Fruit fly (Drosophila melanogaster) whole organism, embryonic: ENCODE data around the gene Sidpn.

Experiments used
- CG10979 ChIP-seq: fragments of 200-800 bp; sonication (Bioruptor generic); optimal IDR thresholded peaks from 2 replicates; lab custom pipeline; 2018; ENCODE audit warnings: missing biosample characterization, mild to moderate bottlenecking, missing genetic modification characterization, moderate library complexity
- CG11247 ChIP-seq: fragments of 200-800 bp; sonication (Bioruptor generic); IDR thresholded peaks from 2 replicates; pipeline ENCODE4 v1.3.6; 2022; ENCODE audit warnings: missing biosample characterization, missing genetic modification characterization
- CG12155 ChIP-seq: fragments of 200-800 bp; sonication (Bioruptor generic); optimal IDR thresholded peaks from 3 replicates; lab custom pipeline; 2016; ENCODE audit warnings: missing biosample characterization, missing genetic modification characterization
- CG12391 ChIP-seq: fragments of 200-800 bp; sonication (Bioruptor generic); optimal IDR thresholded peaks from 3 replicates; lab custom pipeline; 2018; ENCODE audit warnings: missing biosample characterization, mild to moderate bottlenecking, missing genetic modification characterization, moderate library complexity
- CG12744 ChIP-seq: fragments of 200-800 bp; sonication (Bioruptor generic); optimal IDR thresholded peaks from 2 replicates; lab custom pipeline; 2016; ENCODE audit warnings: missing biosample characterization, missing genetic modification characterization
- CG13775 ChIP-seq: fragments of 200-800 bp; sonication (Bioruptor generic); optimal IDR thresholded peaks from 3 replicates; lab custom pipeline; 2017; ENCODE audit warnings: missing biosample characterization, mild to moderate bottlenecking, missing genetic modification characterization
- CG15269 ChIP-seq: fragments of 200-800 bp; sonication (Bioruptor generic); optimal IDR thresholded peaks from 2 replicates; lab custom pipeline; 2018; ENCODE audit warnings: missing biosample characterization, mild to moderate bottlenecking, missing genetic modification characterization, moderate library complexity
- CG18764 ChIP-seq: fragments of 200-800 bp; sonication (Bioruptor generic); optimal IDR thresholded peaks from 3 replicates; lab custom pipeline; 2016; ENCODE audit warnings: missing biosample characterization, missing genetic modification characterization
- CG2712 ChIP-seq: fragments of 200-800 bp; optimal IDR thresholded peaks from 3 replicates; lab custom pipeline; 2019; ENCODE audit warnings: missing biosample characterization, mild to moderate bottlenecking, missing genetic modification characterization, moderate library complexity
- CG34224 ChIP-seq: fragments of 200-800 bp; sonication (Bioruptor generic); IDR thresholded peaks from 3 replicates; pipeline ENCODE4 v1.3.6; 2022; ENCODE audit warnings: missing biosample characterization, missing genetic modification characterization; ENCODE audit not compliant: partially characterized antibody
- CG3838 ChIP-seq: fragments of 200-800 bp; sonication (Bioruptor generic); optimal IDR thresholded peaks from 3 replicates; lab custom pipeline; 2016; ENCODE audit warnings: missing biosample characterization, missing genetic modification characterization
- CG4707 ChIP-seq: fragments of 200-800 bp; sonication (Bioruptor generic); optimal IDR thresholded peaks from 2 replicates; lab custom pipeline; 2018; ENCODE audit warnings: missing biosample characterization, mild to moderate bottlenecking, missing genetic modification characterization, moderate library complexity
- CG4820 ChIP-seq: fragments of 200-800 bp; sonication (Bioruptor generic); optimal IDR thresholded peaks from 3 replicates; lab custom pipeline; 2016; ENCODE audit warnings: missing biosample characterization, missing genetic modification characterization
- CG5953 ChIP-seq: fragments of 200-800 bp; sonication (Bioruptor generic); IDR thresholded peaks from 2 replicates; pipeline ENCODE4 v1.3.6; 2022; ENCODE audit warnings: missing biosample characterization, missing genetic modification characterization
- CG8281 ChIP-seq: fragments of 200-800 bp; sonication (Bioruptor generic); optimal IDR thresholded peaks from 2 replicates; lab custom pipeline; 2018; ENCODE audit warnings: missing biosample characterization, mild to moderate bottlenecking, missing genetic modification characterization, moderate library complexity
- CG8388 ChIP-seq: fragments of 200-800 bp; sonication (Bioruptor generic); optimal IDR thresholded peaks from 2 replicates; lab custom pipeline; 2019; ENCODE audit warnings: missing biosample characterization, mild to moderate bottlenecking, missing genetic modification characterization, moderate library complexity
- CG9727 ChIP-seq: fragments of 200-800 bp; sonication (Bioruptor generic); optimal IDR thresholded peaks from 3 replicates; lab custom pipeline; 2017; ENCODE audit warnings: missing biosample characterization, mild to moderate bottlenecking, missing genetic modification characterization
- CHES-1-like ChIP-seq: fragments of 200-800 bp; sonication (Bioruptor generic); optimal IDR thresholded peaks from 2 replicates; lab custom pipeline; 2016; ENCODE audit warnings: missing biosample characterization, missing genetic modification characterization
- Chrac-16 ChIP-seq: fragments of 200-800 bp; sonication (Bioruptor generic); optimal IDR thresholded peaks from 3 replicates; lab custom pipeline; 2016; ENCODE audit warnings: missing biosample characterization, missing genetic modification characterization
- Dfd ChIP-seq, 2 experiments: fragments of >200 bp; optimal IDR thresholded peaks; 2 replicates each; lab custom pipeline; 2017; ENCODE audit warnings: missing biosample characterization in 2 of 2, missing genetic modification characterization in 2 of 2
- Ets97D ChIP-seq: fragments of 200-800 bp; sonication (Bioruptor generic); optimal IDR thresholded peaks from 3 replicates; lab custom pipeline; 2016; ENCODE audit warnings: missing biosample characterization, missing genetic modification characterization
- Hand ChIP-seq: fragments of 200-800 bp; sonication (Bioruptor generic); optimal IDR thresholded peaks from 2 replicates; lab custom pipeline; 2017; ENCODE audit warnings: mild to moderate bottlenecking, missing biosample characterization, missing genetic modification reagents, missing genetic modification characterization
- Hmr ChIP-seq: fragments of 200-800 bp; sonication (Bioruptor generic); optimal IDR thresholded peaks from 3 replicates; lab custom pipeline; 2017; ENCODE audit warnings: mild to moderate bottlenecking, missing biosample characterization, missing genetic modification reagents, missing genetic modification characterization
- Hr51 ChIP-seq, 2 experiments: fragments of 200-800 bp; sonication (Bioruptor generic); optimal IDR thresholded peaks; 2 replicates in 1 of 2; 3 replicates in 1 of 2; lab custom pipeline; 2016 to 2018; ENCODE audit warnings: missing biosample characterization in 2 of 2, missing genetic modification characterization in 2 of 2, mild to moderate bottlenecking in 1 of 2, moderate library complexity in 1 of 2
- Kr ChIP-seq: fragments of 200-800 bp; sonication (Bioruptor generic); optimal IDR thresholded peaks from 2 replicates; lab custom pipeline; 2017; ENCODE audit warnings: missing biosample characterization, mild to moderate bottlenecking, missing genetic modification characterization
- Lpt ChIP-seq: fragments of >200 bp; optimal IDR thresholded peaks from 2 replicates; lab custom pipeline; 2018; ENCODE audit warnings: missing biosample characterization, missing genetic modification characterization
- Med ChIP-seq: fragments of 200-800 bp; sonication (Bioruptor generic); peaks from one replicate; lab custom pipeline; 2016; ENCODE audit warnings: missing biosample characterization, missing genetic modification characterization, mild to moderate bottlenecking, inconsistent platforms, moderate library complexity
- Oaz ChIP-seq: fragments of 200-800 bp; sonication (Bioruptor generic); IDR thresholded peaks from 2 replicates; pipeline ENCODE4 v1.3.6; 2022; ENCODE audit warnings: missing biosample characterization, missing genetic modification characterization
- Opbp ChIP-seq: fragments of 200-800 bp; sonication (Bioruptor generic); IDR thresholded peaks from 3 replicates; pipeline ENCODE4 v1.3.6; 2022; ENCODE audit warnings: missing biosample characterization, missing genetic modification characterization; ENCODE audit not compliant: partially characterized antibody
- Rfx ChIP-seq: fragments of 200-800 bp; sonication (Bioruptor generic); IDR thresholded peaks from 2 replicates; pipeline ENCODE4 v1.3.6; 2022; ENCODE audit warnings: missing biosample characterization, missing genetic modification characterization
- Six4 ChIP-seq: fragments of 200-800 bp; sonication (Bioruptor generic); optimal IDR thresholded peaks from 2 replicates; lab custom pipeline; 2016; ENCODE audit warnings: missing biosample characterization, missing genetic modification characterization
- az2 ChIP-seq: fragments of 200-800 bp; sonication (Bioruptor generic); optimal IDR thresholded peaks from 3 replicates; lab custom pipeline; 2016; ENCODE audit warnings: missing biosample characterization, missing genetic modification characterization
- bbx ChIP-seq: fragments of 200-800 bp; sonication (Bioruptor generic); IDR thresholded peaks from 2 replicates; pipeline ENCODE4 v1.3.6; 2022; ENCODE audit warnings: missing biosample characterization, missing genetic modification characterization; ENCODE audit not compliant: partially characterized antibody
- bigmax ChIP-seq: fragments of 200-800 bp; sonication (Bioruptor generic); optimal IDR thresholded peaks from 2 replicates; lab custom pipeline; 2018; ENCODE audit warnings: missing biosample characterization, mild to moderate bottlenecking, missing genetic modification characterization
- croc ChIP-seq: fragments of 200-800 bp; sonication (Bioruptor generic); conservative IDR thresholded peaks from 3 replicates; pipeline ENCODE4 v1.3.6; 2022; ENCODE audit warnings: missing biosample characterization, missing genetic modification characterization
- danr ChIP-seq: fragments of 200-800 bp; sonication (Bioruptor generic); IDR thresholded peaks from 2 replicates; pipeline ENCODE4 v1.3.6; 2022; ENCODE audit warnings: missing biosample characterization, missing genetic modification characterization
- dysf ChIP-seq: fragments of 200-800 bp; sonication (Bioruptor generic); IDR thresholded peaks from 3 replicates; pipeline ENCODE4 v1.3.6; 2022; ENCODE audit warnings: missing biosample characterization, missing genetic modification characterization
- fd102C ChIP-seq: fragments of 200-800 bp; sonication (Bioruptor generic); optimal IDR thresholded peaks from 2 replicates; lab custom pipeline; 2018; ENCODE audit warnings: missing biosample characterization, mild to moderate bottlenecking, missing genetic modification characterization, moderate library complexity
- fd64A ChIP-seq: fragments of 200-800 bp; sonication (Bioruptor generic); optimal IDR thresholded peaks from 3 replicates; lab custom pipeline; 2018; ENCODE audit warnings: missing biosample characterization, mild to moderate bottlenecking, missing genetic modification characterization
- jing ChIP-seq: fragments of 200-800 bp; sonication (Bioruptor generic); optimal IDR thresholded peaks from 2 replicates; lab custom pipeline; 2018; ENCODE audit warnings: missing biosample characterization, mild to moderate bottlenecking, missing genetic modification characterization
- klu ChIP-seq: fragments of 200-800 bp; sonication (Bioruptor generic); IDR thresholded peaks from 2 replicates; pipeline ENCODE4 v1.3.6; 2022; ENCODE audit warnings: missing biosample characterization, missing genetic modification characterization
- luna ChIP-seq: fragments of 200-800 bp; sonication (Bioruptor generic); optimal IDR thresholded peaks from 2 replicates; lab custom pipeline; 2016; ENCODE audit warnings: missing biosample characterization, missing genetic modification characterization
- maf-S ChIP-seq: fragments of 200-800 bp; sonication (Bioruptor generic); optimal IDR thresholded peaks from 2 replicates; lab custom pipeline; 2016; ENCODE audit warnings: missing biosample characterization, missing genetic modification characterization
- mld ChIP-seq: fragments of 200-800 bp; sonication (Bioruptor generic); IDR thresholded peaks from 3 replicates; pipeline ENCODE4 v1.3.6; 2022; ENCODE audit warnings: missing biosample characterization, missing genetic modification characterization; ENCODE audit not compliant: partially characterized antibody
- odd ChIP-seq: fragments of 200-800 bp; sonication (Bioruptor generic); optimal IDR thresholded peaks from 2 replicates; lab custom pipeline; 2017; ENCODE audit warnings: missing biosample characterization, mild to moderate bottlenecking, missing genetic modification characterization
- run ChIP-seq: fragments of 200-800 bp; sonication (Bioruptor generic); optimal IDR thresholded peaks from 3 replicates; lab custom pipeline; 2018; ENCODE audit warnings: missing biosample characterization, mild to moderate bottlenecking, missing genetic modification characterization
- salm ChIP-seq: fragments of 200-800 bp; sonication (Bioruptor generic); optimal IDR thresholded peaks from 2 replicates; lab custom pipeline; 2018; ENCODE audit warnings: missing biosample characterization, mild to moderate bottlenecking, missing genetic modification characterization
- sens-2 ChIP-seq: fragments of 200-800 bp; sonication (Bioruptor generic); IDR thresholded peaks from 2 replicates; pipeline ENCODE4 v1.3.6; 2022; ENCODE audit warnings: missing biosample characterization, missing genetic modification characterization
- tgo ChIP-seq: fragments of 200-800 bp; sonication (Bioruptor generic); IDR thresholded peaks from 3 replicates; pipeline ENCODE4 v1.3.6; 2022; ENCODE audit warnings: missing biosample characterization, missing genetic modification characterization

Sidpn gene

DNA sequence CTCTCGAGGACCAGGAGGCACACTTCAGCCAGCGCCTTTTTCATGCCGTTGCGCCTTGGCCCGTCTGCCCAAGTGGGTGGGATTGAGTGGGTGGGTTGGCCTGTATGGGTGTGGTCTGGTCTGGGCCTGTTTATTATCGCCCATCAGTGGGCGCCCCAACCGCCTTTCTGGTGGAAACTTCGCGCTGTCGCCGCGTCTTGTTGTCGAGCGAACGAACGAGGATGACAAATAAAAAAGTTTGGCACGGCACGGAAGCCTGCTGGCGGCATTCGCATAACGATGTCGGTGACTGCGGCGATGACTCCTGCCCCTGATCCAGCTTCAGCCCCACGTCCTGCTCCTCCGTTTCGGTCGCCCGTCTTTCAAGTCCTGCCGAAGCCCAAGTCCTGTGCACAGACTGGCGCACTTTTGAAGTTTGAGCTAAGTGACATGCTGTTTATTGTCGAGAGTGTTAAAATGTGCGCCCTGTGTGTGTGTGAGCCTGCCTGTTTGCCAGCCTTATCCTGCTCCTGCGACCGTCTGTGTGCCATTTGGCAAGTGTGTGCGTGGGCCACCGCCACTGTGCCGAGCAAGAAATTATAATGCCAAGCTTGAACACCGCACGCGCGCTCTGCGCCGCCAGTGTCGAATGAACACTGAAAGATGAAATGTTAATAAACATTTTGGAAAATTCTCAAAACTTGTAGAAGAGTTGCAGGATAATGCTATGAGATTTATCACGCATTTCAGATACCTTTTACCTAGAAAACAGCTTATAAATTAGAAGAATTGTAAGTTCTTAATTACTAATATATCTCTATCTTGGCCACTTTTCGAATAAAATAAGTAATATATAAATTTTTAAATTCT is 13.3 kb upstream of the Sidpn start (continued):
- TF ChIP-seq Med (GFP tag; lab: Kevin White, UChicago) (peak; percentile 65), CG3838 (GFP tag; lab: Kevin White, UChicago) (no peak), luna (GFP tag; lab: Kevin White, UChicago) (no peak), Lpt (GFP tag; lab: Kevin White, UChicago) (no peak), salm (tag; lab: Kevin White, UChicago) (peak; percentile 39), odd (GFP tag; lab: Kevin White, UChicago) (peak; percentile 78), CG5953 (GFP tag; lab: Robert Waterston, UW) (no peak), CG12744 (GFP tag; lab: Kevin White, UChicago) (no peak), CG11247 (GFP tag; lab: Robert Waterston, UW) (peak; percentile 26; the same call in 1 of the 2 replicates), Opbp (GFP tag; lab: Robert Waterston, UW) (no peak), maf-S (GFP tag; lab: Kevin White, UChicago) (no peak), Chrac-16 (GFP tag; lab: Kevin White, UChicago) (peak; percentile 10), run (peak; percentile 59), CG8388 (GFP tag; lab: Kevin White, UChicago) (peak; percentile 59), CG4820 (GFP tag; lab: Kevin White, UChicago) (peak; percentile 22), dysf (GFP tag; lab: Robert Waterston, UW) (peak; percentile 79), CG8281 (tag; lab: Kevin White, UChicago) (peak; percentile 59), CG13775 (GFP tag; lab: Kevin White, UChicago) (peak; percentile 68), CG12155 (peak; percentile 18), klu (GFP tag; lab: Robert Waterston, UW) (no peak), Ets97D (GFP tag; lab: Kevin White, UChicago) (no peak), Kr (no peak), sens-2 (GFP tag; lab: Robert Waterston, UW) (no peak), CG15269 (peak; percentile 85), Hr51 (GFP tag; optimal IDR thresholded peaks at IDR 0.05; lab: Kevin White, UChicago) (peak in 1 of 2 experiments; percentile 79), Oaz (peak; percentile 60), bigmax (no peak), jing (GFP tag; lab: Kevin White, UChicago) (peak; percentile 4), CG4707 (GFP tag; lab: Kevin White, UChicago) (no peak), CG9727 (GFP tag; lab: Kevin White, UChicago) (peak; percentile 77), Dfd (GFP tag; optimal IDR thresholded peaks at IDR 0.05; lab: Kevin White, UChicago) (no peak), CG2712 (tag; lab: Kevin White, UChicago) (peak; percentile 79), CG18764 (GFP tag; lab: Kevin White, UChicago) (peak; percentile 24), danr (peak; percentile 65), fd102C (no peak), az2 (GFP tag; lab: Kevin White, UChicago) (peak; percentile 63), Six4 (GFP tag; lab: Kevin White, UChicago) (no peak), tgo (GFP tag; lab: Robert Waterston, UW) (peak; percentile 48; the same call in 1 of the 3 replicates), CG10979 (tag; lab: Kevin White, UChicago) (peak; percentile 69), mld (no peak), Hand (GFP tag; lab: Kevin White, UChicago) (peak; percentile 91), CG12391 (peak; percentile 75), croc (GFP tag; lab: Robert Waterston, UW) (peak; percentile 55; the same call in 2 of the 3 replicates), Hmr (peak; percentile 91), CHES-1-like (GFP tag; lab: Kevin White, UChicago) (no peak), bbx (GFP tag; lab: Robert Waterston, UW) (no peak), fd64A (no peak), Rfx (GFP tag; lab: Robert Waterston, UW) (peak; percentile 57), CG34224 (no peak)
